Worm (Caenorhabditis elegans) whole organism, mixed stage, embryonic: ENCODE measurements around the gene srlf-15.

ENCODE experiments used
- M03D4.4 ChIP-seq: sonication (generic microtip); optimal IDR thresholded peaks from 2 replicates; lab custom pipeline; 2017; ENCODE audit warnings: mild to moderate bottlenecking, missing genetic modification characterization, missing compliant biosample characterization
- ceh-39 ChIP-seq: fragments of 150-350 bp; optimal IDR thresholded peaks from 2 replicates; lab custom pipeline; 2014; ENCODE audit warnings: missing biosample characterization, missing genetic modification characterization
- ceh-43 ChIP-seq: fragments of 200-800 bp; sonication (Bioruptor generic); optimal IDR thresholded peaks from 2 replicates; lab custom pipeline; 2018; ENCODE audit warnings: mild to moderate bottlenecking, missing genetic modification characterization, moderate library complexity, missing compliant biosample characterization
- elt-1 ChIP-seq: sonication (generic microtip); optimal IDR thresholded peaks from 2 replicates; lab custom pipeline; 2017; ENCODE audit warnings: missing genetic modification characterization, mild to moderate bottlenecking, missing compliant biosample characterization, antibody characterized with exemption, moderate library complexity, borderline replicate concordance; ENCODE audit not compliant: insufficient read depth
- elt-3 ChIP-seq: fragments of 150-350 bp; optimal IDR thresholded peaks from 2 replicates; lab custom pipeline; 2014; ENCODE audit warnings: missing biosample characterization, missing genetic modification characterization
- lsy-2 ChIP-seq: fragments of 150-350 bp; optimal IDR thresholded peaks from 2 replicates; lab custom pipeline; 2014; ENCODE audit warnings: missing biosample characterization, missing genetic modification characterization
- mab-5 ChIP-seq: fragments of 150-350 bp; optimal IDR thresholded peaks from 2 replicates; lab custom pipeline; 2014; ENCODE audit warnings: missing biosample characterization, missing genetic modification characterization
- nhr-237 ChIP-seq: fragments of 150-350 bp; optimal IDR thresholded peaks from 2 replicates; lab custom pipeline; 2014; ENCODE audit warnings: missing biosample characterization, missing genetic modification characterization
- nhr-28 ChIP-seq: fragments of 150-350 bp; optimal IDR thresholded peaks from 2 replicates; lab custom pipeline; 2014; ENCODE audit warnings: missing biosample characterization, missing genetic modification characterization
- pha-4 ChIP-seq: fragments of 150-350 bp; optimal IDR thresholded peaks from 2 replicates; lab custom pipeline; 2018; ENCODE audit warnings: missing biosample characterization, missing genetic modification reagents, missing genetic modification characterization
- unc-39 ChIP-seq: fragments of 150-350 bp; optimal IDR thresholded peaks from 2 replicates; lab custom pipeline; 2014; ENCODE audit warnings: missing biosample characterization, missing genetic modification characterization
- unc-62 ChIP-seq: fragments of 150-350 bp; optimal IDR thresholded peaks from 2 replicates; lab custom pipeline; 2014; ENCODE audit warnings: missing biosample characterization, missing genetic modification reagents, missing genetic modification characterization

DNA sequence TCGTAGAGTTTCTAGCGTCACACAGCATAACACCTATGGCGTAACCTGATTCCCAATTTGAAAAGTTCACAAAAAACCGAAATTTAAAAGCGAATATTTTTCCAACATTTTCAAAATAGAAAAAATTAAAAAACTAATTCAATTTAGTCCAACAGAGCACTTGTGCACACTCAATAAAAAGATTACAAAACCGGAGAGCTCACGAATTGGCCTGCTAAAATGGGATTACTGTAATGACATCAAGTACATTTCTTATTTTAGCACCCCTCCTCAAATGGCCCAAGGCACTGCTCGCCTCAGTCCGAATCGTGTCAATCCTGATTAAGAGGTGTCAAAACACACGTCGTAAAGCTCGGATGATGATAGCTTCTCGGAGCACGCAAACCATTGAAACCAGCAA lies 3.1 kb upstream of the srlf-15 start:
- no peak for TF ChIP-seq pha-4
- TF ChIP-seq unc-39 (tag; lab: Kevin White, UChicago): no peak
- TF ChIP-seq elt-1 (tag; lab: Kevin White, UChicago): no peak
- no peak for TF ChIP-seq nhr-28 (tag; lab: Kevin White, UChicago)
- no peak for TF ChIP-seq ceh-39 (tag; lab: Kevin White, UChicago)
- no peak for TF ChIP-seq ceh-43 (GFP tag; lab: Kevin White, UChicago)
- no peak for TF ChIP-seq unc-62
- TF ChIP-seq lsy-2 (tag; lab: Kevin White, UChicago): no peak
- TF ChIP-seq mab-5 (tag; lab: Kevin White, UChicago): no peak
- no peak for TF ChIP-seq M03D4.4 (tag; lab: Kevin White, UChicago)
- TF ChIP-seq elt-3: no peak
- TF ChIP-seq nhr-237 (tag; lab: Kevin White, UChicago): no peak
